Fruit fly (Drosophila melanogaster) whole organism, prepupa: Measurements from ENCODE around the gene Pburs.

Source experiments
- CG16779 ChIP-seq: fragments of 200-800 bp; sonication (Bioruptor generic); optimal IDR thresholded peaks from 3 replicates; lab custom pipeline; 2017; ENCODE audit warnings: missing biosample characterization, mild to moderate bottlenecking, missing genetic modification characterization
- CG32006 ChIP-seq: fragments of 200-800 bp; sonication (Bioruptor generic); optimal IDR thresholded peaks from 3 replicates; lab custom pipeline; 2017; ENCODE audit warnings: missing biosample characterization, mild to moderate bottlenecking, missing genetic modification characterization
- CG6163 ChIP-seq: fragments of 200-800 bp; sonication (Bioruptor generic); IDR thresholded peaks from 3 replicates; pipeline ENCODE4 v1.3.6; 2022; ENCODE audit warnings: missing biosample characterization, missing genetic modification characterization
- Hr39 ChIP-seq: fragments of 200-800 bp; sonication (Bioruptor generic); optimal IDR thresholded peaks from 2 replicates; lab custom pipeline; 2016; ENCODE audit warnings: missing biosample characterization, missing genetic modification characterization

DNA sequence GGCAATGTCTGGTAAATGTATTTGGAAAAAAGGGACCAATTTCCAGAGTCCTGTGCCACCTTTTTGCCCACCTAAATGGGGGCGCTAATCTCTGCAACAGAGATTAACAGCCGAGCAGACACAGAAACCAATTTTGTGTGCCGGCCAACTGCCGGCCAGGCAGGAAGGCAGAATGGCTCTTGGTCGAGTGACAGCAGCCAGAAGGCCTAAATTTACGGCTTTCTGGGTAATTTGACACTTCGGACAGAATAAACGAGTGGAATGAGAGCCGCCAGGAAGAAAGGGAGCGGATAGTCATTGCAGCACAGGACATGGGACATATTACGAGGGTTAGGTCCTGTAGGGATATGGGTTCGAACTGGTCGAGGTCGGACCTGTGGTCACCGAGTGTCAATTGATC, 14.3 kb upstream of the Pburs start:
- TF ChIP-seq CG16779 (tag; lab: Kevin White, UChicago) (no peak), CG6163 (no peak), CG32006 (GFP tag; lab: Kevin White, UChicago) (no peak), Hr39 (GFP tag; lab: Kevin White, UChicago) (no peak)
